Fruit fly (Drosophila melanogaster) whole organism, prepupa: Measurements from ENCODE around the gene Adhr.

Source experiments
- CG10631 ChIP-seq: fragments of 200-800 bp; sonication (Bioruptor generic); optimal IDR thresholded peaks from 2 replicates; lab custom pipeline; 2016; ENCODE audit warnings: missing biosample characterization, missing genetic modification characterization
- CG11294 ChIP-seq: fragments of 200-800 bp; sonication (Bioruptor generic); IDR thresholded peaks from 2 replicates; pipeline ENCODE4 v1.3.6; 2022; ENCODE audit warnings: missing biosample characterization, missing genetic modification characterization
- CG11762 ChIP-seq: fragments of 200-800 bp; sonication (Bioruptor generic); optimal IDR thresholded peaks from 3 replicates; lab custom pipeline; 2016; ENCODE audit warnings: missing biosample characterization, missing genetic modification characterization; ENCODE audit not compliant: insufficient read depth
- CG15336 ChIP-seq: fragments of 200-800 bp; sonication (Bioruptor generic); IDR thresholded peaks from 2 replicates; pipeline ENCODE4 v1.3.6; 2022; ENCODE audit warnings: missing biosample characterization, missing genetic modification characterization
- CG3032 ChIP-seq: fragments of 200-800 bp; optimal IDR thresholded peaks from 2 replicates; lab custom pipeline; 2019; ENCODE audit warnings: missing biosample characterization, mild to moderate bottlenecking, missing genetic modification characterization, moderate library complexity
- CG31627 ChIP-seq: fragments of 200-800 bp; sonication (Bioruptor generic); optimal IDR thresholded peaks from 3 replicates; lab custom pipeline; 2016; ENCODE audit warnings: missing biosample characterization, missing genetic modification characterization
- CG34406 ChIP-seq: fragments of 200-800 bp; sonication (Bioruptor generic); optimal IDR thresholded peaks from 3 replicates; lab custom pipeline; 2016; ENCODE audit warnings: missing biosample characterization, missing genetic modification characterization
- CG3919 ChIP-seq: fragments of 200-800 bp; sonication (Bioruptor generic); optimal IDR thresholded peaks from 3 replicates; lab custom pipeline; 2016; ENCODE audit warnings: missing biosample characterization, missing genetic modification characterization
- CG4318 ChIP-seq: fragments of 200-800 bp; sonication (Bioruptor generic); optimal IDR thresholded peaks from 3 replicates; lab custom pipeline; 2017; ENCODE audit warnings: missing biosample characterization, mild to moderate bottlenecking, missing genetic modification characterization
- CG6163 ChIP-seq: fragments of 200-800 bp; sonication (Bioruptor generic); IDR thresholded peaks from 3 replicates; pipeline ENCODE4 v1.3.6; 2022; ENCODE audit warnings: missing biosample characterization, missing genetic modification characterization
- CG6276 ChIP-seq: fragments of 200-800 bp; sonication (Bioruptor generic); optimal IDR thresholded peaks from 2 replicates; lab custom pipeline; 2017; ENCODE audit warnings: missing biosample characterization, mild to moderate bottlenecking, missing genetic modification characterization
- CG6792 ChIP-seq: fragments of 200-800 bp; sonication (Bioruptor generic); optimal IDR thresholded peaks from 3 replicates; lab custom pipeline; 2016; ENCODE audit warnings: missing biosample characterization, missing genetic modification characterization
- CG6808 ChIP-seq: fragments of 200-800 bp; sonication (Bioruptor generic); optimal IDR thresholded peaks from 3 replicates; lab custom pipeline; 2017; ENCODE audit warnings: missing biosample characterization, missing genetic modification characterization, mild to moderate bottlenecking, moderate library complexity, missing genetic modification reagents
- CG7368 ChIP-seq: fragments of 200-800 bp; sonication (Bioruptor generic); optimal IDR thresholded peaks from 3 replicates; lab custom pipeline; 2016; ENCODE audit warnings: missing biosample characterization, missing genetic modification characterization
- CG8119 ChIP-seq: fragments of 200-800 bp; sonication (Bioruptor generic); IDR thresholded peaks from 3 replicates; pipeline ENCODE4 v1.3.6; 2022; ENCODE audit warnings: missing biosample characterization, missing genetic modification characterization
- CG8319 ChIP-seq: fragments of 200-800 bp; sonication (Bioruptor generic); optimal IDR thresholded peaks from 3 replicates; lab custom pipeline; 2016; ENCODE audit warnings: missing biosample characterization, missing genetic modification characterization
- CG8632 ChIP-seq: fragments of 200-800 bp; sonication (Bioruptor generic); optimal IDR thresholded peaks from 3 replicates; lab custom pipeline; 2016; ENCODE audit warnings: missing biosample characterization, missing genetic modification characterization
- CG9139 ChIP-seq: fragments of 200-800 bp; sonication (Bioruptor generic); optimal IDR thresholded peaks from 3 replicates; lab custom pipeline; 2017; ENCODE audit warnings: missing biosample characterization, mild to moderate bottlenecking, missing genetic modification characterization
- Eip75B ChIP-seq: fragments of 200-800 bp; sonication (Bioruptor generic); optimal IDR thresholded peaks from 3 replicates; lab custom pipeline; 2016; ENCODE audit warnings: missing biosample characterization, missing genetic modification characterization
- Eip78C ChIP-seq: fragments of 200-800 bp; sonication (Bioruptor generic); peaks from one replicate; lab custom pipeline; 2016; ENCODE audit warnings: missing biosample characterization, missing genetic modification characterization
- Eip93F ChIP-seq: fragments of 200-800 bp; sonication (Bioruptor generic); optimal IDR thresholded peaks from 2 replicates; lab custom pipeline; 2016; ENCODE audit warnings: missing biosample characterization, mild to moderate bottlenecking, missing genetic modification characterization
- Hr38 ChIP-seq: sonication (Bioruptor generic); optimal IDR thresholded peaks from 2 replicates; lab custom pipeline; 2016; ENCODE audit warnings: missing biosample characterization, missing genetic modification characterization
- Hr39 ChIP-seq: fragments of 200-800 bp; sonication (Bioruptor generic); optimal IDR thresholded peaks from 2 replicates; lab custom pipeline; 2016; ENCODE audit warnings: missing biosample characterization, missing genetic modification characterization
- Hr4 ChIP-seq: fragments of 200-800 bp; sonication (Bioruptor generic); optimal IDR thresholded peaks from 3 replicates; lab custom pipeline; 2016; ENCODE audit warnings: missing biosample characterization, missing genetic modification characterization
- Lpt ChIP-seq: fragments of 200-800 bp; sonication (Bioruptor generic); optimal IDR thresholded peaks from 3 replicates; lab custom pipeline; 2016; ENCODE audit warnings: missing biosample characterization, missing genetic modification characterization
- Met ChIP-seq: fragments of 200-800 bp; sonication (Bioruptor generic); optimal IDR thresholded peaks from 3 replicates; lab custom pipeline; 2016; ENCODE audit warnings: missing biosample characterization, missing genetic modification characterization
- Smox ChIP-seq: fragments of 200-800 bp; sonication (Bioruptor generic); optimal IDR thresholded peaks from 3 replicates; lab custom pipeline; 2016; ENCODE audit warnings: missing biosample characterization, missing genetic modification characterization
- Sox102F ChIP-seq: fragments of 200-800 bp; sonication (Bioruptor generic); optimal IDR thresholded peaks from 2 replicates; lab custom pipeline; 2016; ENCODE audit warnings: missing biosample characterization, mild to moderate bottlenecking, missing genetic modification characterization
- Sox14 ChIP-seq: fragments of 200-800 bp; sonication (Bioruptor generic); optimal IDR thresholded peaks from 3 replicates; lab custom pipeline; 2016; ENCODE audit warnings: missing biosample characterization, missing genetic modification characterization
- Sox15 ChIP-seq: fragments of 200-800 bp; sonication (Bioruptor generic); optimal IDR thresholded peaks from 3 replicates; lab custom pipeline; 2016; ENCODE audit warnings: missing biosample characterization, missing genetic modification characterization
- achi ChIP-seq: fragments of 200-800 bp; sonication (Bioruptor generic); optimal IDR thresholded peaks from 3 replicates; lab custom pipeline; 2016; ENCODE audit warnings: missing biosample characterization, missing genetic modification characterization
- acj6 ChIP-seq: fragments of 200-800 bp; sonication (Bioruptor generic); optimal IDR thresholded peaks from 3 replicates; lab custom pipeline; 2016; ENCODE audit warnings: missing biosample characterization, missing genetic modification characterization
- cyc ChIP-seq: fragments of 200-800 bp; sonication (Bioruptor generic); optimal IDR thresholded peaks from 3 replicates; lab custom pipeline; 2016; ENCODE audit warnings: missing biosample characterization, missing genetic modification characterization
- dac ChIP-seq: fragments of 200-800 bp; sonication (Bioruptor generic); optimal IDR thresholded peaks from 2 replicates; lab custom pipeline; 2017; ENCODE audit warnings: missing biosample characterization, mild to moderate bottlenecking, missing genetic modification characterization
- dsx ChIP-seq: fragments of 200-800 bp; optimal IDR thresholded peaks from 3 replicates; lab custom pipeline; 2019; ENCODE audit warnings: missing biosample characterization, mild to moderate bottlenecking, missing genetic modification characterization, moderate library complexity; ENCODE audit not compliant: poor library complexity, severe bottlenecking
- eg ChIP-seq: fragments of 200-800 bp; sonication (Bioruptor generic); IDR thresholded peaks from 3 replicates; pipeline ENCODE4 v1.3.6; 2022; ENCODE audit warnings: missing biosample characterization, missing genetic modification characterization
- esn ChIP-seq: fragments of 200-800 bp; sonication (Bioruptor generic); optimal IDR thresholded peaks from 2 replicates; lab custom pipeline; 2016; ENCODE audit warnings: missing biosample characterization, mild to moderate bottlenecking, missing genetic modification characterization, moderate library complexity
- fd59A ChIP-seq: fragments of 200-800 bp; sonication (Bioruptor generic); optimal IDR thresholded peaks from 2 replicates; lab custom pipeline; 2017; ENCODE audit warnings: missing biosample characterization, mild to moderate bottlenecking, missing genetic modification characterization, missing genetic modification reagents
- fd85E ChIP-seq: fragments of 200-800 bp; sonication (Bioruptor generic); optimal IDR thresholded peaks from 3 replicates; lab custom pipeline; 2016; ENCODE audit warnings: missing biosample characterization, missing genetic modification characterization
- net ChIP-seq: fragments of 200-800 bp; sonication (Bioruptor generic); optimal IDR thresholded peaks from 3 replicates; lab custom pipeline; 2016; ENCODE audit warnings: missing biosample characterization, missing genetic modification characterization
- pdm3 ChIP-seq: fragments of 200-800 bp; sonication (Bioruptor generic); optimal IDR thresholded peaks from 3 replicates; lab custom pipeline; 2016; ENCODE audit warnings: missing biosample characterization, missing genetic modification characterization
- salr ChIP-seq, 2 experiments: fragments of 200-800 bp; sonication (Bioruptor generic); optimal IDR thresholded peaks; 3 replicates each; lab custom pipeline; 2016 to 2018; ENCODE audit warnings: missing biosample characterization in 2 of 2, missing genetic modification characterization in 2 of 2, mild to moderate bottlenecking in 1 of 2
- svp ChIP-seq: fragments of 200-800 bp; sonication (Bioruptor generic); peaks from one replicate; lab custom pipeline; 2016; ENCODE audit warnings: missing biosample characterization, missing genetic modification characterization
- topi ChIP-seq: fragments of 200-800 bp; sonication (Bioruptor generic); optimal IDR thresholded peaks from 3 replicates; lab custom pipeline; 2016; ENCODE audit warnings: missing biosample characterization, missing genetic modification characterization
- vri ChIP-seq: fragments of 200-800 bp; sonication (Bioruptor generic); optimal IDR thresholded peaks from 3 replicates; lab custom pipeline; 2016; ENCODE audit warnings: missing biosample characterization, mild to moderate bottlenecking, missing genetic modification characterization

Gene Adhr

DNA sequence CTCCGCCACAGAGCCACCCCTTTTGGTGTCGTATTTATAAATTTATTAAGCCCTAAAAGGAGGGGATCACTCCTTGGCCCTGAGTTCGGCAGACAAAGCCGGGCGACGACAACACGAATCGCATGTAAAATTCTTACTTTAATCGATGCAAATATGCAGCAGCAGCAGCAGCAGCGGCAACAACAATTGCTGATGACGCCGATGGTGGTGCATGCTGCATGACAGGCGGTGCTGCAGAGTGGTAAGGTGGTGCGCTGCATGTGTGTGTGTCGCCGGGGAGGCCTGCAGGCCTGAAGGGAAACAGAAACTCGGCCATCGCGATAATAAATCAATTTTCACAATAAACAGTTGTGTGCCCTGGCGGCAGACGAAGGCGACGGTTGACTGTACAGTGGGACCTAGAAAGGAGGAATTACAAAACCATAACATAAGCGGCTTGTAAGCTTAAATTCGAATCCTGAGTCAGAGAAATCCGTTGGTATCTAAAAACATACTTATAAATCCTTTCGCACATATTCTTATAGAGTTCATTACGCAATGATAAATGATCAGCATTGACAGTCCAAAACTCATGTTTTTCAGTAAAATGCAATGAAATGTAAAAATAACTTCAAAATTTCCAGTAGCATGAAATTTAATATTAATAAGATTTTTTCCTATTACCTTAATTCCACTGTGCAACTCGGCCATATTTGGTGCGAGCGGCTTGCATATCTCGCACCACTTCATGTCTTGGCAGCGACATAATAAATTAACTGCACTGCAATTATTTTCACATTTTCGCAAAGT is 43.5 kb upstream of the Adhr start (continued):
- peak; percentile 22 for TF ChIP-seq cyc (GFP tag; lab: Kevin White, UChicago)
- peak; percentile 36 for TF ChIP-seq Sox14 (GFP tag; lab: Kevin White, UChicago)
- no peak for TF ChIP-seq fd85E (GFP tag; lab: Kevin White, UChicago)
- peak; percentile 53 for TF ChIP-seq achi (GFP tag; lab: Kevin White, UChicago)
- peak; percentile 9; the same call in 1 of the 3 replicates for TF ChIP-seq CG6163 (GFP tag; lab: Robert Waterston, UW)
- TF ChIP-seq Eip93F, result no peak
- peak; percentile 36 for TF ChIP-seq CG8319 (GFP tag; lab: Kevin White, UChicago)
- TF ChIP-seq pdm3 (GFP tag; lab: Kevin White, UChicago), result peak; percentile 14
- TF ChIP-seq dac (GFP tag; lab: Kevin White, UChicago), result no peak
- TF ChIP-seq acj6, result peak; percentile 54
- TF ChIP-seq Lpt, result no peak
- peak; percentile 83 for TF ChIP-seq Eip75B (GFP tag; lab: Kevin White, UChicago)

DNA sequence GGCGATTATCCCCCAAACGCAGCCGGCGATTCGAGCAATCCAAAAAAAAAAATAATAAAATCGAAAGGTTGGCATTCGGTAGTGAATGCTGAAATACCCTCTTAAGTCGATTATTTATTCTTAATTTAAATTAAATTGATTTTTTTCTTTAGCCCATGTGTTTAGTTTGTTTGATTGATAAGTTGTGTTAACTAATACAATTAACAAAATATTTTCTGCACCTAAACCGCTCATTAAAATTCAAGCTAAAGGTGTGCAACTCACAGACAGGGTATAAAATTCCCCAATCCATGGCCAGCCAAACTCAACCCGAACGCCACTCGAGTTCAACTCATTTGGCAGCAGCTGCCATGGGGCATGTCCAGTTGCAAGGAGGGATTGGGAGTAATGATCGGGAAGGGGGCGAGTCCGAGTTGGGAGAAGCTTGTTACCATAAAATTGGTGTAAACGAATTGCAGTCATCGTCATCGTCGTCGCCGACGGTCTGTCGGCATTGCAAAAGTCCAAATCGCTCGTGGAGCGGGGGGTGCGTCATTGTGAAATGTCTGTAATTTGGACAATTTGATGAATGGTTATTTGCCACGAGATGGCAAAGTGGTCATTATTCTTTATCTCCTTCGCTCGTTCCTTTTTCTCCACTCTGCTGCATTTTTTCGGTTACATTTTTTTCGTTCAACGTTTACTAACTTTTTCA is 42.0 kb upstream of the Adhr start:
- peak; percentile 83 for TF ChIP-seq CG31627 (GFP tag; lab: Kevin White, UChicago)
- no peak for TF ChIP-seq Hr38 (GFP tag; lab: Kevin White, UChicago)
- TF ChIP-seq CG3919 (GFP tag; lab: Kevin White, UChicago), result peak; percentile 81
- TF ChIP-seq cyc (GFP tag; lab: Kevin White, UChicago), result peak; percentile 90
- peak; percentile 83 for TF ChIP-seq eg
- TF ChIP-seq CG11762 (GFP tag; lab: Kevin White, UChicago), result peak; percentile 60
- TF ChIP-seq CG8632 (GFP tag; lab: Kevin White, UChicago), result peak; percentile 77
- TF ChIP-seq pdm3 (GFP tag; lab: Kevin White, UChicago), result peak; percentile 81
- peak; percentile 66 for TF ChIP-seq CG10631 (GFP tag; lab: Kevin White, UChicago)
- TF ChIP-seq Eip78C (GFP tag; lab: Kevin White, UChicago), result peak; percentile 97
- TF ChIP-seq Eip75B (GFP tag; lab: Kevin White, UChicago), result peak; percentile 85
- peak; percentile 81 for TF ChIP-seq Hr4 (GFP tag; lab: Kevin White, UChicago)
- peak; percentile 54 for TF ChIP-seq CG6276 (GFP tag; lab: Kevin White, UChicago)
- TF ChIP-seq Hr39, result peak; percentile 79
- TF ChIP-seq CG7368, result peak; percentile 63
- peak; percentile 35 for TF ChIP-seq CG6808 (GFP tag; lab: Kevin White, UChicago)
- TF ChIP-seq CG11294 (GFP tag; lab: Robert Waterston, UW), result 0 out of 2 replicates have a peak, but pooled peaks have one; percentile 20
- peak; percentile 84 for TF ChIP-seq Sox102F
- peak; percentile 58 for TF ChIP-seq net (GFP tag; lab: Kevin White, UChicago)
- peak; percentile 14 for TF ChIP-seq CG4318 (GFP tag; lab: Kevin White, UChicago)
- peak; percentile 69 for TF ChIP-seq Sox15 (GFP tag; lab: Kevin White, UChicago)
- TF ChIP-seq esn (GFP tag; lab: Kevin White, UChicago), result peak; percentile 93
- TF ChIP-seq CG6163 (GFP tag; lab: Robert Waterston, UW), result peak; percentile 77
- peak; percentile 81 for TF ChIP-seq CG34406 (GFP tag; lab: Kevin White, UChicago)
- peak; percentile 91 for TF ChIP-seq CG15336 (GFP tag; lab: Robert Waterston, UW)
- TF ChIP-seq dac (GFP tag; lab: Kevin White, UChicago), result peak; percentile 12
- TF ChIP-seq CG8119, result peak; percentile 88
- peak in 1 of 2 experiments; percentile 0 for TF ChIP-seq salr (GFP tag; optimal IDR thresholded peaks at IDR 0.05; lab: Kevin White, UChicago)
- peak; percentile 92 for TF ChIP-seq Met (GFP tag; lab: Kevin White, UChicago)
- TF ChIP-seq CG3032 (tag; lab: Kevin White, UChicago), result peak; percentile 31
- TF ChIP-seq CG9139 (GFP tag; lab: Kevin White, UChicago), result no peak
- peak; percentile 87 for TF ChIP-seq Smox (GFP tag; lab: Kevin White, UChicago)
- TF ChIP-seq fd59A (GFP tag; lab: Kevin White, UChicago), result no peak
- peak; percentile 73 for TF ChIP-seq vri
- peak; percentile 87 for TF ChIP-seq CG6792 (GFP tag; lab: Kevin White, UChicago)
- TF ChIP-seq svp, result peak; percentile 98
- TF ChIP-seq topi, result peak; percentile 92
- TF ChIP-seq acj6, result peak; percentile 78
- TF ChIP-seq fd85E (GFP tag; lab: Kevin White, UChicago), result peak; percentile 47
- TF ChIP-seq CG8319 (GFP tag; lab: Kevin White, UChicago), result peak; percentile 67
- TF ChIP-seq Sox14 (GFP tag; lab: Kevin White, UChicago), result peak; percentile 75
- peak; percentile 55 for TF ChIP-seq dsx (GFP tag; lab: Kevin White, UChicago)
